Fruit fly (Drosophila melanogaster) whole organism, embryonic: ENCODE results near the gene Oatp30B.

ENCODE experiments used
- ATbp ChIP-seq: fragments of 200-800 bp; sonication (Bioruptor generic); optimal IDR thresholded peaks from 2 replicates; lab custom pipeline; 2017; ENCODE audit warnings: missing biosample characterization, mild to moderate bottlenecking, missing genetic modification characterization, missing genetic modification reagents
- Awh ChIP-seq: fragments of 200-800 bp; sonication (Bioruptor generic); IDR thresholded peaks from 2 replicates; pipeline ENCODE4, ENCODE4 v1.3.6; 2022; ENCODE audit warnings: missing biosample characterization, missing genetic modification characterization
- B-H1 ChIP-seq: fragments of 200-800 bp; sonication (Bioruptor generic); IDR thresholded peaks from 3 replicates; pipeline ENCODE4 v1.3.6; 2022; ENCODE audit warnings: missing biosample characterization, missing genetic modification characterization
- C15 ChIP-seq: fragments of 200-800 bp; sonication (Bioruptor generic); IDR thresholded peaks from 3 replicates; pipeline ENCODE4 v1.3.6; 2022; ENCODE audit warnings: missing biosample characterization, missing genetic modification characterization
- CG10147 ChIP-seq: fragments of 200-800 bp; sonication (Bioruptor generic); optimal IDR thresholded peaks from 2 replicates; lab custom pipeline; 2019; ENCODE audit warnings: missing biosample characterization, mild to moderate bottlenecking, missing genetic modification characterization, moderate library complexity
- CG10267 ChIP-seq: fragments of 200-800 bp; sonication (Bioruptor generic); optimal IDR thresholded peaks from 2 replicates; lab custom pipeline; 2018; ENCODE audit warnings: missing biosample characterization, mild to moderate bottlenecking, missing genetic modification characterization, moderate library complexity
- CG10431 ChIP-seq: fragments of 200-800 bp; sonication (Bioruptor generic); optimal IDR thresholded peaks from 3 replicates; lab custom pipeline; 2018; ENCODE audit warnings: missing biosample characterization, mild to moderate bottlenecking, missing genetic modification characterization
- CG10462 ChIP-seq: fragments of 200-800 bp; sonication (Bioruptor generic); optimal IDR thresholded peaks from 2 replicates; lab custom pipeline; 2016; ENCODE audit warnings: missing biosample characterization, missing genetic modification characterization
- CG11398 ChIP-seq: fragments of 200-800 bp; sonication (Bioruptor generic); optimal IDR thresholded peaks from 2 replicates; lab custom pipeline; 2016; ENCODE audit warnings: missing biosample characterization, missing genetic modification characterization
- CG11504 ChIP-seq: fragments of 200-800 bp; sonication (Bioruptor generic); optimal IDR thresholded peaks from 3 replicates; lab custom pipeline; 2019; ENCODE audit warnings: missing biosample characterization, mild to moderate bottlenecking, missing genetic modification characterization, moderate library complexity
- CG11560 ChIP-seq: fragments of 200-800 bp; sonication (Bioruptor generic); IDR thresholded peaks from 3 replicates; pipeline ENCODE4 v1.3.6; 2022; ENCODE audit warnings: missing biosample characterization, missing genetic modification characterization
- CG12155 ChIP-seq: fragments of 200-800 bp; sonication (Bioruptor generic); optimal IDR thresholded peaks from 3 replicates; lab custom pipeline; 2016; ENCODE audit warnings: missing biosample characterization, missing genetic modification characterization
- CG15269 ChIP-seq: fragments of 200-800 bp; sonication (Bioruptor generic); optimal IDR thresholded peaks from 2 replicates; lab custom pipeline; 2018; ENCODE audit warnings: missing biosample characterization, mild to moderate bottlenecking, missing genetic modification characterization, moderate library complexity
- CG17829 ChIP-seq: fragments of 200-800 bp; optimal IDR thresholded peaks from 2 replicates; lab custom pipeline; 2019; ENCODE audit warnings: missing biosample characterization, mild to moderate bottlenecking, missing genetic modification characterization, moderate library complexity
- CG18476 ChIP-seq: fragments of 200-800 bp; sonication (Bioruptor generic); optimal IDR thresholded peaks from 2 replicates; lab custom pipeline; 2016; ENCODE audit warnings: missing biosample characterization, mild to moderate bottlenecking, missing genetic modification characterization
- CG18599 ChIP-seq: fragments of 200-800 bp; sonication (Bioruptor generic); optimal IDR thresholded peaks from 3 replicates; lab custom pipeline; 2017; ENCODE audit warnings: missing biosample characterization, missing genetic modification characterization, mild to moderate bottlenecking, moderate library complexity, missing genetic modification reagents
- CG2116 ChIP-seq: fragments of 200-800 bp; sonication (Bioruptor generic); optimal IDR thresholded peaks from 3 replicates; lab custom pipeline; 2018; ENCODE audit warnings: missing biosample characterization, mild to moderate bottlenecking, missing genetic modification characterization
- CG2120 ChIP-seq: fragments of 200-800 bp; sonication (Bioruptor generic); optimal IDR thresholded peaks from 3 replicates; lab custom pipeline; 2016; ENCODE audit warnings: missing biosample characterization, missing genetic modification characterization
- CG31388 ChIP-seq: fragments of 200-800 bp; sonication (Bioruptor generic); optimal IDR thresholded peaks from 2 replicates; lab custom pipeline; 2016; ENCODE audit warnings: missing biosample characterization, missing genetic modification characterization
- CG9727 ChIP-seq: fragments of 200-800 bp; sonication (Bioruptor generic); optimal IDR thresholded peaks from 3 replicates; lab custom pipeline; 2017; ENCODE audit warnings: missing biosample characterization, mild to moderate bottlenecking, missing genetic modification characterization
- CG9817 ChIP-seq: fragments of 200-800 bp; sonication (Bioruptor generic); optimal IDR thresholded peaks from 2 replicates; lab custom pipeline; 2018; ENCODE audit warnings: missing biosample characterization, mild to moderate bottlenecking, missing genetic modification characterization, moderate library complexity
- Jarid2 ChIP-seq: fragments of 200-800 bp; sonication (Bioruptor generic); optimal IDR thresholded peaks from 3 replicates; lab custom pipeline; 2017; ENCODE audit warnings: mild to moderate bottlenecking, missing biosample characterization, missing genetic modification reagents, missing genetic modification characterization
- Lpt ChIP-seq: fragments of >200 bp; optimal IDR thresholded peaks from 2 replicates; lab custom pipeline; 2018; ENCODE audit warnings: missing biosample characterization, missing genetic modification characterization
- Med ChIP-seq: fragments of 200-800 bp; sonication (Bioruptor generic); peaks from one replicate; lab custom pipeline; 2016; ENCODE audit warnings: missing biosample characterization, missing genetic modification characterization, mild to moderate bottlenecking, inconsistent platforms, moderate library complexity
- Mes4 ChIP-seq: fragments of 200-800 bp; sonication (Bioruptor generic); optimal IDR thresholded peaks from 2 replicates; lab custom pipeline; 2016; ENCODE audit warnings: missing biosample characterization, missing genetic modification characterization
- NC2α ChIP-seq: fragments of 200-800 bp; sonication (Bioruptor generic); optimal IDR thresholded peaks from 2 replicates; lab custom pipeline; 2016; ENCODE audit warnings: missing biosample characterization, missing genetic modification characterization
- NfI ChIP-seq: fragments of 200-800 bp; sonication (Bioruptor generic); optimal IDR thresholded peaks from 3 replicates; lab custom pipeline; 2018; ENCODE audit warnings: missing biosample characterization, mild to moderate bottlenecking, missing genetic modification characterization, moderate library complexity
- Oli ChIP-seq: fragments of 200-800 bp; sonication (Bioruptor generic); optimal IDR thresholded peaks from 2 replicates; lab custom pipeline; 2018; ENCODE audit warnings: missing biosample characterization, mild to moderate bottlenecking, missing genetic modification characterization, moderate library complexity
- Rx ChIP-seq: fragments of 200-800 bp; sonication (Bioruptor generic); IDR thresholded peaks from 2 replicates; pipeline ENCODE4 v1.3.6; 2022; ENCODE audit warnings: missing biosample characterization, missing genetic modification characterization
- Side ChIP-seq: fragments of 200-800 bp; sonication (Bioruptor generic); optimal IDR thresholded peaks from 2 replicates; lab custom pipeline; 2016; ENCODE audit warnings: missing biosample characterization, missing genetic modification characterization
- Sry-δ ChIP-seq: fragments of 200-800 bp; sonication (Bioruptor generic); optimal IDR thresholded peaks from 2 replicates; lab custom pipeline; 2016; ENCODE audit warnings: missing biosample characterization, missing genetic modification characterization
- Xrp1 ChIP-seq: fragments of 200-800 bp; sonication (Bioruptor generic); IDR thresholded peaks from 2 replicates; pipeline ENCODE4 v1.3.6; 2022; ENCODE audit warnings: missing biosample characterization, missing genetic modification characterization
- caup ChIP-seq: fragments of 200-800 bp; sonication (Bioruptor generic); optimal IDR thresholded peaks from 3 replicates; lab custom pipeline; 2017; ENCODE audit warnings: missing biosample characterization, mild to moderate bottlenecking, missing genetic modification characterization, moderate library complexity; ENCODE audit not compliant: severe bottlenecking
- croc ChIP-seq: fragments of 200-800 bp; sonication (Bioruptor generic); conservative IDR thresholded peaks from 3 replicates; pipeline ENCODE4 v1.3.6; 2022; ENCODE audit warnings: missing biosample characterization, missing genetic modification characterization
- ewg ChIP-seq: fragments of 200-800 bp; sonication (Bioruptor generic); optimal IDR thresholded peaks from 3 replicates; lab custom pipeline; 2017; ENCODE audit warnings: mild to moderate bottlenecking, missing biosample characterization, missing genetic modification reagents, missing genetic modification characterization
- fd102C ChIP-seq: fragments of 200-800 bp; sonication (Bioruptor generic); optimal IDR thresholded peaks from 2 replicates; lab custom pipeline; 2018; ENCODE audit warnings: missing biosample characterization, mild to moderate bottlenecking, missing genetic modification characterization, moderate library complexity
- hth ChIP-seq: fragments of >200 bp; optimal IDR thresholded peaks from 2 replicates; lab custom pipeline; 2017; ENCODE audit warnings: inconsistent platforms
- mam ChIP-seq: fragments of 200-800 bp; sonication (Bioruptor generic); optimal IDR thresholded peaks from 3 replicates; lab custom pipeline; 2016; ENCODE audit warnings: missing biosample characterization, missing genetic modification characterization
- otp ChIP-seq: fragments of 200-800 bp; sonication (Bioruptor generic); IDR thresholded peaks from 3 replicates; pipeline ENCODE4, ENCODE4 v1.3.6; 2022; ENCODE audit warnings: missing biosample characterization, missing genetic modification characterization
- prd ChIP-seq, 3 experiments: fragments of >200 bp in 2 of 3; fragments of 200-800 bp in 1 of 3; sonication (Bioruptor generic) in 1 of 3; optimal IDR thresholded peaks in 2 of 3; IDR thresholded peaks in 1 of 3; 2 replicates in 2 of 3; 3 replicates in 1 of 3; pipeline versions ENCODE4 v1.3.6 to Lab custom; 2017 to 2022; ENCODE audit warnings: missing biosample characterization in 1 of 3, missing genetic modification characterization in 1 of 3
- pzg ChIP-seq: fragments of 200-800 bp; sonication (Bioruptor generic); optimal IDR thresholded peaks from 3 replicates; lab custom pipeline; 2018; ENCODE audit warnings: missing biosample characterization, mild to moderate bottlenecking, missing genetic modification characterization, moderate library complexity
- rib ChIP-seq: fragments of 200-800 bp; sonication (Bioruptor generic); IDR thresholded peaks from 2 replicates; pipeline ENCODE4 v1.3.6; 2022; ENCODE audit warnings: missing biosample characterization, missing genetic modification characterization
- row ChIP-seq: fragments of 200-800 bp; sonication (Bioruptor generic); IDR thresholded peaks from 3 replicates; pipeline ENCODE4 v1.3.6; 2022; ENCODE audit warnings: missing biosample characterization, missing genetic modification characterization
- sd ChIP-seq: fragments of 200-800 bp; sonication (Bioruptor generic); optimal IDR thresholded peaks from 3 replicates; lab custom pipeline; 2018; ENCODE audit warnings: missing biosample characterization, mild to moderate bottlenecking, missing genetic modification characterization, moderate library complexity
- sisA ChIP-seq: fragments of 200-800 bp; sonication (Bioruptor generic); IDR thresholded peaks from 2 replicates; pipeline ENCODE4 v1.3.6; 2022; ENCODE audit warnings: missing biosample characterization, missing genetic modification characterization
- tio ChIP-seq: fragments of 200-800 bp; sonication (Bioruptor generic); optimal IDR thresholded peaks from 2 replicates; lab custom pipeline; 2017; ENCODE audit warnings: missing biosample characterization, missing genetic modification characterization, inconsistent platforms
- vnd ChIP-seq: fragments of 200-800 bp; sonication (Bioruptor generic); IDR thresholded peaks from 3 replicates; pipeline ENCODE4 v1.3.6; 2022; ENCODE audit warnings: missing biosample characterization, missing genetic modification characterization; ENCODE audit not compliant: partially characterized antibody

The Oatp30B gene

DNA sequence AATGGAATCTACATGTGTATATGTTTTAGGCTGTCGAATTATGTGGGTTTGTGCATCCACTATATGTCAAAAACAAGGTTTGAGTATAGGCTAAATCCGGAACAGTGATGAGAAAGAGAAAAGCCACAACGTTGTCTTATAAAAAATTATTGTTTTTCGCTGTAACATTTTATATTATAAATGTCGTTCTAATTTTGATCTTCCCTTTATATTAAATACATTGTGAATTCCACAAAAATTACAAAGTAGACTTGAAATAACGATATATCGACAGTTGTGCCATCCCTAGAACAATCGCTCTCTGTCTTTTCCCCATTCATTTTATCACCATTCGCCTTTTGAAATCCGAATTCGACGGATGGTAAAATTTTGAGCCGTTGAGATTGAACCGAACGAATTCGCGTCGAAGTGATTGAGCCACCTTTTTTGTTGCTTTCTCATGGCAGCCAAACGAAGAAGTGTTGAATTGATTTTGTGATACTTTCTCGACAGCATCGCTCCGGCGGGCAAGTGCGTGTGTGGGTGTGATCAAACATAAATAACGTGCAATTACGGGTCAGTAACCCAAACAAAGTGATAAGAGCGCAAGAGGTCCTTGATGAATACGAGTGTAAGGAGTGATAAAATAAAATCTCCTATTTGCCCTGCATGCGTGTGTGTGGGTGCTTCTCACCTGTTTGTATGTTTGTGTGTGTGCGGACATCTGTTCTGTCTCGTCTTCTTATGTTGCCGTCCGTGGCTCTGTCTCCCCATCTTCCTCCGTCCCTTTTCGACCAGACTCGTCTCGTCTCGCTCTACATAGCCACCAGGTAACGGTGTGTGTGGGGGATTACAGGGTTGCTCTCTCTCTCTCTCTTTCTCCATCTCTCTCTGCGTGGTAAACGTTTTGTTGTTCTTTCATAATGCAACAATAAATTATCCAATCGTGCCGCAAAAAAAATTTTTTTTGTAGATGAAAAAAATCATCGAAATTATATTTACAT is at the start of gene Oatp30B (continued):
- TF ChIP-seq sisA (GFP tag; lab: Robert Waterston, UW) (peak; percentile 96), ewg (GFP tag; lab: Kevin White, UChicago) (peak; percentile 88), CG11504 (peak; percentile 94), mam (GFP tag; lab: Kevin White, UChicago) (peak; percentile 97), CG11398 (GFP tag; lab: Kevin White, UChicago) (peak; percentile 87), tio (peak; percentile 95), Rx (GFP tag; lab: Robert Waterston, UW) (peak; percentile 95), pzg (GFP tag; lab: Kevin White, UChicago) (peak; percentile 68), Mes4 (GFP tag; lab: Kevin White, UChicago) (peak; percentile 91), sd (tag; lab: Kevin White, UChicago) (peak; percentile 88), row (peak; percentile 98), CG10462 (GFP tag; lab: Kevin White, UChicago) (peak; percentile 94), vnd (GFP tag; lab: Robert Waterston, UW) (peak; percentile 96), CG9727 (GFP tag; lab: Kevin White, UChicago) (peak; percentile 96), NC2α (GFP tag; lab: Kevin White, UChicago) (peak; percentile 85), Jarid2 (GFP tag; lab: Kevin White, UChicago) (peak; percentile 88), CG12155 (GFP tag; lab: Kevin White, UChicago) (peak; percentile 96), caup (GFP tag; lab: Kevin White, UChicago) (peak; percentile 95), CG31388 (GFP tag; lab: Kevin White, UChicago) (peak; percentile 92), croc (GFP tag; lab: Robert Waterston, UW) (peak; percentile 93), C15 (GFP tag; lab: Robert Waterston, UW) (peak; percentile 94), CG2120 (GFP tag; lab: Kevin White, UChicago) (peak; percentile 99), CG17829 (tag; lab: Kevin White, UChicago) (peak; percentile 98), Xrp1 (GFP tag; lab: Robert Waterston, UW) (peak; percentile 99), NfI (GFP tag; lab: Kevin White, UChicago) (peak; percentile 95), CG10147 (GFP tag; lab: Kevin White, UChicago) (peak; percentile 97), Side (GFP tag; lab: Kevin White, UChicago) (peak; percentile 95), CG15269 (tag; lab: Kevin White, UChicago) (peak; percentile 97), B-H1 (GFP tag; lab: Robert Waterston, UW) (peak; percentile 96), prd (optimal IDR thresholded peaks at IDR 0.05; lab: Kevin White, UChicago) (no peak), prd (GFP tag; IDR thresholded peaks at IDR 0.05; lab: Robert Waterston, UW) (peak; percentile 99), CG18476 (GFP tag; lab: Kevin White, UChicago) (peak; percentile 96), ATbp (GFP tag; lab: Kevin White, UChicago) (peak; percentile 89), Awh (GFP tag; lab: Robert Waterston, UW) (peak; percentile 96), CG10431 (GFP tag; lab: Kevin White, UChicago) (peak; percentile 72), Med (GFP tag; lab: Kevin White, UChicago) (peak; percentile 99), Sry-δ (GFP tag; lab: Kevin White, UChicago) (peak; percentile 96), CG2116 (GFP tag; lab: Kevin White, UChicago) (peak; percentile 93), Lpt (GFP tag; lab: Kevin White, UChicago) (no peak), fd102C (peak; percentile 74), CG18599 (GFP tag; lab: Kevin White, UChicago) (peak; percentile 97), hth (lab: Kevin White, UChicago) (no peak), CG9817 (tag; lab: Kevin White, UChicago) (peak; percentile 98), rib (peak; percentile 97), otp (GFP tag; lab: Robert Waterston, UW) (peak; percentile 97), Oli (tag; lab: Kevin White, UChicago) (peak; percentile 94), CG10267 (tag; lab: Kevin White, UChicago) (peak; percentile 94), CG11560 (tag; lab: Robert Waterston, UW) (peak; percentile 89; the same call in 2 of the 3 replicates)
